Worm (Caenorhabditis elegans): ENCODE results near the gene srbc-5.

The srbc-5 gene

ce11 chrV:3230597-3230996 lies 29.6 kb upstream of the srbc-5 start, which contains the start of gene K08D9.10:
K08D9.10 (plus strand) TSS chrV:3230897.
- no peak for TF ChIP-seq nhr-120 (GFP tag; IDR thresholded peaks at IDR 0.05)
- no peak for TF ChIP-seq Y53F4B.3 (GFP tag; IDR thresholded peaks at IDR 0.05)
- no peak for TF ChIP-seq ztf-3 (GFP tag; optimal IDR thresholded peaks at IDR 0.05)
- no peak for TF ChIP-seq xnd-1 (tag; optimal IDR thresholded peaks at IDR 0.05)
- no peak for TF ChIP-seq ceh-91 (GFP tag; IDR thresholded peaks at IDR 0.05)
- no peak for TF ChIP-seq Y53G8AR.9 (GFP tag; conservative IDR thresholded peaks at IDR 0.05)
- TF ChIP-seq lin-54 (GFP tag; optimal IDR thresholded peaks at IDR 0.05) = no peak
- TF ChIP-seq F49E8.2 (tag; optimal IDR thresholded peaks at IDR 0.05; ENCODE audit: insufficient read depth) = no peak
- no peak for TF ChIP-seq hlh-26 (GFP tag; conservative IDR thresholded peaks at IDR 0.05)
- TF ChIP-seq nhr-90 (tag; optimal IDR thresholded peaks at IDR 0.05) = no peak
- TF ChIP-seq akir-1 (GFP tag; optimal IDR thresholded peaks at IDR 0.05) = no peak

- TF ChIP-seq atf-7 (tag; optimal IDR thresholded peaks at IDR 0.05) = no peak
- no peak for TF ChIP-seq egl-18 (GFP tag; IDR thresholded peaks at IDR 0.05)
- TF ChIP-seq F33H1.4 (GFP tag; IDR thresholded peaks at IDR 0.05) = no peak
- TF ChIP-seq lin-54 (GFP tag; optimal IDR thresholded peaks at IDR 0.05) = no peak
- TF ChIP-seq ama-1 (optimal IDR thresholded peaks at IDR 0.05) = no peak
- no peak for TF ChIP-seq ama-1 (GFP tag; optimal IDR thresholded peaks at IDR 0.05)
- no peak for TF ChIP-seq cebp-1 (GFP tag; IDR thresholded peaks at IDR 0.05)
- no peak for TF ChIP-seq cebp-1 (tag; optimal IDR thresholded peaks at IDR 0.05)
- no peak for TF ChIP-seq nhr-90 (tag; optimal IDR thresholded peaks at IDR 0.05)
- no peak for TF ChIP-seq pbrm-1 (GFP tag; IDR thresholded peaks at IDR 0.05)
- no peak for TF ChIP-seq sptf-2 (GFP tag; optimal IDR thresholded peaks at IDR 0.05)
Observed at ce11 chrV:3234887-3235286, 25.3 kb upstream of the srbc-5 start, which contains the start of gene K08D9.6. K08D9.6 (minus strand) TSS chrV:3234987.

ce11 chrV:3236610-3237009 lies 23.6 kb upstream of the srbc-5 start, which contains the start of the genes K08D9.9 and str-16:
K08D9.9 (minus strand) TSS chrV:3236710.
str-16 (plus strand) TSS chrV:3236875.
- no peak for TF ChIP-seq nfyb-1 (GFP tag; IDR thresholded peaks at IDR 0.05)
- no peak for TF ChIP-seq ceh-79 (tag; optimal IDR thresholded peaks at IDR 0.05)
- TF ChIP-seq K11D2.4 (GFP tag; IDR thresholded peaks at IDR 0.05) = no peak
- TF ChIP-seq tbp1 (GFP tag; optimal IDR thresholded peaks at IDR 0.05) = no peak
- no peak for TF ChIP-seq B0261.1 (tag; optimal IDR thresholded peaks at IDR 0.05)
- no peak for TF ChIP-seq lin-40 (tag; optimal IDR thresholded peaks at IDR 0.05)
- TF ChIP-seq B0336.3 (GFP tag; IDR thresholded peaks at IDR 0.05) = no peak
- TF ChIP-seq ztf-25 (GFP tag; IDR thresholded peaks at IDR 0.05) = no peak
- no peak for TF ChIP-seq ekl-4 (GFP tag; IDR thresholded peaks at IDR 0.05)
- TF ChIP-seq efl-1 (GFP tag; optimal IDR thresholded peaks at IDR 0.05) = no peak
- TF ChIP-seq ceh-100 (GFP tag; IDR thresholded peaks at IDR 0.05) = no peak

- no peak for TF ChIP-seq ztf-3 (GFP tag; optimal IDR thresholded peaks at IDR 0.05)
- TF ChIP-seq lin-40 (tag; optimal IDR thresholded peaks at IDR 0.05) = no peak
- TF ChIP-seq zfh-2 (GFP tag; conservative IDR thresholded peaks at IDR 0.05) = no peak
- TF ChIP-seq F39B2.1 (GFP tag; IDR thresholded peaks at IDR 0.05) = no peak
- no peak for TF ChIP-seq sea-2 (GFP tag; IDR thresholded peaks at IDR 0.05)
- TF ChIP-seq mes-4 (tag; optimal IDR thresholded peaks at IDR 0.05) = no peak
- no peak for TF ChIP-seq unc-62 (GFP tag; optimal IDR thresholded peaks at IDR 0.05)
- TF ChIP-seq ekl-4 (GFP tag; IDR thresholded peaks at IDR 0.05) = no peak
- no peak for TF ChIP-seq ceh-91 (GFP tag; IDR thresholded peaks at IDR 0.05)
- no peak for TF ChIP-seq die-1 (tag; optimal IDR thresholded peaks at IDR 0.05)
- no peak for TF ChIP-seq hlh-26 (GFP tag; conservative IDR thresholded peaks at IDR 0.05)
- TF ChIP-seq ceh-40 (GFP tag; IDR thresholded peaks at IDR 0.05) = no peak
- TF ChIP-seq lag-1 (GFP tag; IDR thresholded peaks at IDR 0.05) = no peak
- TF ChIP-seq xnd-1 (tag; optimal IDR thresholded peaks at IDR 0.05) = no peak
- TF ChIP-seq dpff-1 (tag; optimal IDR thresholded peaks at IDR 0.05) = no peak
- no peak for TF ChIP-seq madf-6 (GFP tag; IDR thresholded peaks at IDR 0.05)
- no peak for TF ChIP-seq attf-6 (GFP tag; IDR thresholded peaks at IDR 0.05)
Observed at ce11 chrV:3241175-3241574, 19.0 kb upstream of the srbc-5 start, which contains the start of gene srj-11. srj-11 (plus strand) TSS chrV:3241424.
